Worm (Caenorhabditis elegans) whole organism, L1 larva: ENCODE data around the gene R04E5.7.

Experiments used
- aly-2 ChIP-seq: fragments of 150-350 bp; optimal IDR thresholded peaks from 2 replicates; lab custom pipeline; 2014; ENCODE audit warnings: missing biosample characterization, missing genetic modification characterization
- blmp-1 ChIP-seq: fragments of 150-350 bp; optimal IDR thresholded peaks from 2 replicates; lab custom pipeline; 2014; ENCODE audit warnings: missing biosample characterization, missing genetic modification characterization
- fos-1 ChIP-seq: fragments of 150-350 bp; optimal IDR thresholded peaks from 2 replicates; lab custom pipeline; 2014; ENCODE audit warnings: missing biosample characterization, missing genetic modification characterization
- rnt-1 ChIP-seq: sonication (generic microtip); optimal IDR thresholded peaks from 2 replicates; lab custom pipeline; 2016; ENCODE audit warnings: mild to moderate bottlenecking, missing genetic modification characterization, moderate library complexity, missing compliant biosample characterization
- sox-4 ChIP-seq: sonication (generic microtip); optimal IDR thresholded peaks from 2 replicates; lab custom pipeline; 2016; ENCODE audit warnings: missing genetic modification characterization, missing compliant biosample characterization
- ztf-11 ChIP-seq, 2 experiments: sonication (generic microtip); optimal IDR thresholded peaks; 2 replicates each; lab custom pipeline; 2016 to 2017; ENCODE audit warnings: missing genetic modification characterization in 2 of 2, missing biosample characterization in 1 of 2, missing compliant biosample characterization in 1 of 2

- TF ChIP-seq aly-2 (tag; lab: Kevin White, UChicago) (no peak), ztf-11 (tag; optimal IDR thresholded peaks at IDR 0.05; lab: Kevin White, UChicago) (no peak), fos-1 (tag; lab: Kevin White, UChicago) (no peak), blmp-1 (tag; lab: Kevin White, UChicago) (no peak), sox-4 (no peak), rnt-1 (tag; lab: Kevin White, UChicago) (no peak)
These were observed 591 bp upstream of the R04E5.7 start for ce11 chrX:8797653-8798052.
